Fruit fly (Drosophila melanogaster) whole organism, prepupa: ENCODE data around the gene p53.
A peak's percentile ranks its signal among the peaks of the same experiment; 100 is the strongest.

Source experiments
- CG16779 ChIP-seq: fragments of 200-800 bp; sonication (Bioruptor generic); optimal IDR thresholded peaks from 3 replicates; lab custom pipeline; 2017; ENCODE audit warnings: missing biosample characterization, mild to moderate bottlenecking, missing genetic modification characterization
- CG3032 ChIP-seq: fragments of 200-800 bp; optimal IDR thresholded peaks from 2 replicates; lab custom pipeline; 2019; ENCODE audit warnings: missing biosample characterization, mild to moderate bottlenecking, missing genetic modification characterization, moderate library complexity
- CG6163 ChIP-seq: fragments of 200-800 bp; sonication (Bioruptor generic); IDR thresholded peaks from 3 replicates; pipeline ENCODE4 v1.3.6; 2022; ENCODE audit warnings: missing biosample characterization, missing genetic modification characterization
- CG6276 ChIP-seq: fragments of 200-800 bp; sonication (Bioruptor generic); optimal IDR thresholded peaks from 2 replicates; lab custom pipeline; 2017; ENCODE audit warnings: missing biosample characterization, mild to moderate bottlenecking, missing genetic modification characterization
- CG6854 ChIP-seq: fragments of 200-800 bp; sonication (Bioruptor generic); optimal IDR thresholded peaks from 2 replicates; lab custom pipeline; 2017; ENCODE audit warnings: missing biosample characterization, mild to moderate bottlenecking, missing genetic modification characterization
- CG7368 ChIP-seq: fragments of 200-800 bp; sonication (Bioruptor generic); optimal IDR thresholded peaks from 3 replicates; lab custom pipeline; 2016; ENCODE audit warnings: missing biosample characterization, missing genetic modification characterization
- CG8632 ChIP-seq: fragments of 200-800 bp; sonication (Bioruptor generic); optimal IDR thresholded peaks from 3 replicates; lab custom pipeline; 2016; ENCODE audit warnings: missing biosample characterization, missing genetic modification characterization
- Hr39 ChIP-seq: fragments of 200-800 bp; sonication (Bioruptor generic); optimal IDR thresholded peaks from 2 replicates; lab custom pipeline; 2016; ENCODE audit warnings: missing biosample characterization, missing genetic modification characterization
- OdsH ChIP-seq: fragments of 200-800 bp; sonication (Bioruptor generic); optimal IDR thresholded peaks from 3 replicates; lab custom pipeline; 2016; ENCODE audit warnings: missing biosample characterization, missing genetic modification characterization
- Smox ChIP-seq: fragments of 200-800 bp; sonication (Bioruptor generic); optimal IDR thresholded peaks from 3 replicates; lab custom pipeline; 2016; ENCODE audit warnings: missing biosample characterization, missing genetic modification characterization
- fd59A ChIP-seq: fragments of 200-800 bp; sonication (Bioruptor generic); optimal IDR thresholded peaks from 2 replicates; lab custom pipeline; 2017; ENCODE audit warnings: missing biosample characterization, mild to moderate bottlenecking, missing genetic modification characterization, missing genetic modification reagents
- net ChIP-seq: fragments of 200-800 bp; sonication (Bioruptor generic); optimal IDR thresholded peaks from 3 replicates; lab custom pipeline; 2016; ENCODE audit warnings: missing biosample characterization, missing genetic modification characterization
- topi ChIP-seq: fragments of 200-800 bp; sonication (Bioruptor generic); optimal IDR thresholded peaks from 3 replicates; lab custom pipeline; 2016; ENCODE audit warnings: missing biosample characterization, missing genetic modification characterization

DNA sequence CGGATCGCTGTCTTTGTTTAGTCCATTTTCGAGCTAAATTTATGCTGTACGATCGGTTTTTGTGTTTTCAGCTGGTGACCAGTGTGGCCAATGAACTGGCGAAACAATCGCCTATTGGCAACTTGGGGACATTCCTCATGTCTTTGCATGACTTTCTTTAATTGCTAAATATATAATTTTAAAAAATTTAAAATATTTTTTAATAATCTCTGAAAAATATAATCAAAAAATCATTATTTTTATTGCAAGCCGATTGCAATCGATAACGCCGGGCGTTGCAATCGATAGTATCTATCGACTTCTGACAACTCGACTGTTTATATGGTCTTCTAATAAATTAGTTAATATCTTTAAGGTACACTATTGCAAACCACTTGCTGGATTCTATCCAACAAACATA is 7.3 kb upstream of the p53 start, which contains the start of the genes sav and Ublcp1:
- no peak for TF ChIP-seq CG3032 (tag; lab: Kevin White, UChicago)
- TF ChIP-seq CG16779 (tag; lab: Kevin White, UChicago), result no peak
- no peak for TF ChIP-seq net (GFP tag; lab: Kevin White, UChicago)
- TF ChIP-seq CG7368 (GFP tag; lab: Kevin White, UChicago), result no peak
- peak; percentile 15 for TF ChIP-seq topi (GFP tag; lab: Kevin White, UChicago)
- TF ChIP-seq Hr39 (GFP tag; lab: Kevin White, UChicago), result no peak
- TF ChIP-seq OdsH (GFP tag; lab: Kevin White, UChicago), result no peak
- TF ChIP-seq CG6276 (GFP tag; lab: Kevin White, UChicago), result no peak
- no peak for TF ChIP-seq Smox
- TF ChIP-seq CG6163 (GFP tag; lab: Robert Waterston, UW), result no peak
- no peak for TF ChIP-seq fd59A (GFP tag; lab: Kevin White, UChicago)
- TF ChIP-seq CG6854 (GFP tag; lab: Kevin White, UChicago), result no peak
- TF ChIP-seq CG8632, result no peak
